Worm (Caenorhabditis elegans) whole organism, L1 larva: Measurements from ENCODE around the gene twk-42.

Experiments
- ceh-8 ChIP-seq: fragments of 200-800 bp; sonication (Bioruptor generic); optimal IDR thresholded peaks from 2 replicates; lab custom pipeline; 2018; ENCODE audit warnings: mild to moderate bottlenecking, missing genetic modification characterization, moderate library complexity, missing compliant biosample characterization
- elt-3 ChIP-seq, 6 experiments: fragments of 150-350 bp in 1 of 6; sonication (generic microtip); optimal IDR thresholded peaks; 2 replicates each; lab custom pipeline; 2017 to 2018; ENCODE audit warnings: missing biosample characterization in 6 of 6, missing genetic modification characterization in 6 of 6, inconsistent platforms in 1 of 6
- fkh-10 ChIP-seq: sonication (generic microtip); optimal IDR thresholded peaks from 2 replicates; lab custom pipeline; 2017; ENCODE audit warnings: missing biosample characterization, missing genetic modification reagents, missing genetic modification characterization
- jun-1 ChIP-seq: fragments of 150-350 bp; optimal IDR thresholded peaks from 2 replicates; lab custom pipeline; 2014; ENCODE audit warnings: missing biosample characterization, missing genetic modification reagents, missing genetic modification characterization
- lin-15B ChIP-seq: fragments of 150-350 bp; sonication (generic microtip); optimal IDR thresholded peaks from 3 replicates; lab custom pipeline; 2014; ENCODE audit warnings: missing biosample characterization, missing genetic modification characterization
- lin-35 ChIP-seq, 2 experiments: fragments of 150-350 bp; optimal IDR thresholded peaks; 2 replicates each; lab custom pipeline; 2014; ENCODE audit warnings: missing biosample characterization in 2 of 2, missing genetic modification characterization in 2 of 2, missing genetic modification reagents in 2 of 2
- nhr-20 ChIP-seq: sonication (generic microtip); optimal IDR thresholded peaks from 2 replicates; lab custom pipeline; 2016; ENCODE audit warnings: mild to moderate bottlenecking, missing genetic modification characterization, missing compliant biosample characterization
- nhr-237 ChIP-seq: fragments of 150-350 bp; optimal IDR thresholded peaks from 2 replicates; lab custom pipeline; 2014; ENCODE audit warnings: missing biosample characterization, missing genetic modification characterization
- tbx-2 ChIP-seq: sonication (generic microtip); optimal IDR thresholded peaks from 2 replicates; lab custom pipeline; 2016; ENCODE audit warnings: missing genetic modification characterization, missing compliant biosample characterization
- ztf-4 ChIP-seq: fragments of 150-350 bp; optimal IDR thresholded peaks from 2 replicates; lab custom pipeline; 2014; ENCODE audit warnings: missing biosample characterization, missing genetic modification characterization

ce11 chrV:17690922-17691321 lies 41.5 kb downstream of the twk-42 start, which contains the start of gene F59A1.13:
- TF ChIP-seq lin-15B (tag; lab: Kevin White, UChicago) (no peak), fkh-10 (GFP tag; lab: Kevin White, UChicago) (no peak), ceh-8 (GFP tag; lab: Kevin White, UChicago) (no peak), tbx-2 (tag; lab: Kevin White, UChicago) (no peak), nhr-237 (tag; lab: Kevin White, UChicago) (no peak), lin-35 (GFP tag; optimal IDR thresholded peaks at IDR 0.05; lab: Kevin White, UChicago) (no peak), elt-3 (tag; optimal IDR thresholded peaks at IDR 0.05; lab: Kevin White, UChicago) (no peak), jun-1 (tag; lab: Kevin White, UChicago) (no peak), nhr-20 (tag; lab: Kevin White, UChicago) (no peak), ztf-4 (tag; lab: Kevin White, UChicago) (no peak)
